Fruit fly (Drosophila melanogaster) whole organism, embryonic: ENCODE results near the gene Lipt2.

Source experiments
- Abd-B ChIP-seq: fragments of 200-800 bp; sonication (Bioruptor generic); optimal IDR thresholded peaks from 2 replicates; lab custom pipeline; 2018; ENCODE audit warnings: missing biosample characterization, mild to moderate bottlenecking, missing genetic modification characterization, moderate library complexity
- ewg ChIP-seq: fragments of 200-800 bp; sonication (Bioruptor generic); optimal IDR thresholded peaks from 3 replicates; lab custom pipeline; 2017; ENCODE audit warnings: mild to moderate bottlenecking, missing biosample characterization, missing genetic modification reagents, missing genetic modification characterization
- gcm2 ChIP-seq: fragments of 200-800 bp; sonication (Bioruptor generic); optimal IDR thresholded peaks from 2 replicates; lab custom pipeline; 2016; ENCODE audit warnings: missing biosample characterization, missing genetic modification characterization
- gem ChIP-seq: fragments of 200-800 bp; sonication (Bioruptor generic); optimal IDR thresholded peaks from 2 replicates; lab custom pipeline; 2019; ENCODE audit warnings: missing biosample characterization, mild to moderate bottlenecking, missing genetic modification characterization, moderate library complexity

dm6 chr3R:4449256-4449655 lies 12.1 kb upstream of the Lipt2 start:
- TF ChIP-seq ewg (GFP tag; lab: Kevin White, UChicago), result peak; percentile 3
- TF ChIP-seq Abd-B (GFP tag; lab: Kevin White, UChicago), result no peak
- no peak for TF ChIP-seq gcm2
- TF ChIP-seq gem (tag; lab: Kevin White, UChicago), result no peak
